Fruit fly (Drosophila melanogaster) whole organism, larva: Measurements from ENCODE around the gene CG18641.

Source experiments
- noc ChIP-seq: fragments of 200-800 bp; sonication (Bioruptor generic); optimal IDR thresholded peaks from 3 replicates; lab custom pipeline; 2019; ENCODE audit warnings: missing biosample characterization, mild to moderate bottlenecking, missing genetic modification characterization, moderate library complexity

CG18641 gene

DNA sequence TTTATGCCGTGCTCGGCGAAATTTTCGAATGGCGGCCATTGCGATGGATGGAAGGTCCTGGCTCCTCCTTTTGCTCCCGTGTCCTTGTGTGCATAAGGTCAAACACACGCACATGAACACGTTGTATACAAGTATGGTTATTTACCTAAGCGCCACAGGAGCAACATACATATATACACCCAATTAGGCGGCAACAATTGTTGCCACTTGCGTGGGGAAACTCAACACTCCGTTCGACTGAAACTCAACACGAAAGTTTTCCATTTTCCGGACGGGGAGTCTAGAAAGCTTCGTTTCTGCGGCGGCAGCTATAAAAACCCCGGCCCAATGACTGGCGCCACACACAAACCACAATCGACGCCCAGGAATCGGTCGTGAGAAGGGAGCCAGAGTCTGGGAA, 23.8 kb downstream of the CG18641 start, which contains the start of gene CG46448:
Gene CG46448, plus strand, starts transcription at position 340 of the 400 bp plus-strand sequence.
- no peak for TF ChIP-seq noc (tag; lab: Kevin White, UChicago)

DNA sequence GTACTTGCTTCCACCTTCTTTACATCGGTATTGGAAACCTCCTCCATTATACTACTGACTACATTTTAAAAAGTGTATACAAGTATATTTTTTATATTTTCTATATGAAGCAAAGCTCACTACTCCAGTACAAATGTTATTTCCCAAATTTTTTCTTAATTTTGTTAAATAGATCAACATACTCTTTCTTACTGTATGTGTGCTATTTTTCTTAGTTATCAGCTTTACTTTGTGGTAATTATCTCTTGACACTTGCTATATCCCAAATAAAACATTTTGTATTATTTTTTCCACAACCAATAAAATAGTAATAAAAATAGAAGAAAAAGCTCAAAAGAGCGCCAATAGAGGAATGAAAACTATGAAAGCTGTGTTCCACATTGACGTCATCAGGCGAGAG, 24.5 kb downstream of the CG18641 start, which contains the start of gene CG43750:
Gene CG43750, minus strand, starts transcription at position 101 of the 400 bp plus-strand sequence.
- TF ChIP-seq noc (tag; lab: Kevin White, UChicago), result no peak

DNA sequence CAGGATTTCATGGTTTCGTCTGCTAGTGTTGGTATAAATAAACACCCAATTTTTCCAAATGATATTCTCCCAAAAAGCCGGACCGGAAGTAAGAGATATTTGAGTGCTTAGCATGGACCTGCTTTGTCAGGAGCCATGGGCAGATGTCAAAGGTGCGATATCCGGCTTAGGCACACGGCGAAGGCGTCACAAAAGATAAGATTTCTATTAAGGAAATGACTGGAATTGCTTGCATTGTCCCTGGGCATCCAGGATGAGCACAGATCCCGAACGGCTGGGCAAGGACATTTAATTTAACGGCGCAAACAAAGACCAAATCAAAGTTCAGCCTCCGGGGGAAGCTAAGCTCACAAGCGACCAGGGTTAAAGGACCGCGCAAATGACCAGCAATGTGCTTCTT, 29.4 kb downstream of the CG18641 start, which contains the start of gene CG3557:
Gene CG3557, minus strand, starts transcription at position 101 of the 400 bp plus-strand sequence.
- no peak for TF ChIP-seq noc (tag; lab: Kevin White, UChicago)

DNA sequence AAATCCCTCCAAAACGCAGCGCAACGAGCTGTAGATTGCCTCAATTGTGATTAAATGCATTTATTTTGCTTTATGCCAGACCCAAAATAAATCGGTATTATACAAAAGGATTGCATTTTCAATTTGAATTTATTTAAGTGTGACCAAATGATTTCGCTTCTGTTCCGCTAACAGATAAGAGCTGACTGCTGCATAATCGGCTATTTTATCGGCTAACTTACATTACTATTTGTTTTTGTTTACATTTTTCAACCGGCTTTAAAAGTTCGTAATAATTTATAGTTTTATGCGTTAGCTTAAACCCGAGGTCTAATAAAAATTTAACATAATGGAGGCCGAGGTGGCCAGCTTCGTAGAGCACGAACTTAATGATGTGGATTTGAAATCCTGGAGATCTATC, 32.2 kb downstream of the CG18641 start, which contains the start of gene PIG-Wa:
Gene PIG-Wa, plus strand, starts transcription at position 232 of the 400 bp plus-strand sequence.
- no peak for TF ChIP-seq noc (tag; lab: Kevin White, UChicago)

DNA sequence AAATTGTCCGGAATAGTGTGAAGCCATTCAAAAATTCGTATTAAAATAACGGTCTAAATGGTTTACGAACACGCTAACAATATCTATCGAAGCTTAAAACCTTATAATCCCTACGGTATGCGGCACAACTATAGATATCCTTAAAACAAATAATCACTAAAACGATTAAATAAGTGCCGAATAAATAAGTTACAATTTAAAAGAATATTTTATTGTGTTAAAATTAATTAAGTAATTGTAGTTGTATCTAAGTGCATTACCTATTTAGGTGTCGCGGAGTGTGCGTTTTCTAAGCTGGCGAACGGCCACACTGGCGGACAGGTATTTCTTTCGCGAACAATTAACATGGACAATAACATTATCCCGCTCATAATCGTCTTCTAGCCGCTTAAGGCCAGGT, 34.3 kb downstream of the CG18641 start, which contains the start of gene Eogt:
Gene Eogt, plus strand, starts transcription at position 293 of the 400 bp plus-strand sequence.
- TF ChIP-seq noc (tag; lab: Kevin White, UChicago), result peak; percentile 69

DNA sequence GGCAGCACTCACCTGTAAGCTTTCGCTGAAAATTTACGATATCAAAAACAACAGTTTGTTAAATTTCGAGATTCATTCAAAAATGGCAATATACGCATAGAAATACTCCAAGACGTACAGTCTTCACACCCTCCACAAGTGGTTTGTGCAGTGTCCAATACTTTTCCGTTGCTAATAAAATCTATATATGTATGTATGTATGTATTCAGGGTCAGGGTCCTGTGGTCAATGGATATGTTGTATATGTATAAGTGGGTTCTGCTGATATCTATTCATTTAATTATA, 38.8 kb downstream of the CG18641 start:
- TF ChIP-seq noc (tag; lab: Kevin White, UChicago), result no peak

DNA sequence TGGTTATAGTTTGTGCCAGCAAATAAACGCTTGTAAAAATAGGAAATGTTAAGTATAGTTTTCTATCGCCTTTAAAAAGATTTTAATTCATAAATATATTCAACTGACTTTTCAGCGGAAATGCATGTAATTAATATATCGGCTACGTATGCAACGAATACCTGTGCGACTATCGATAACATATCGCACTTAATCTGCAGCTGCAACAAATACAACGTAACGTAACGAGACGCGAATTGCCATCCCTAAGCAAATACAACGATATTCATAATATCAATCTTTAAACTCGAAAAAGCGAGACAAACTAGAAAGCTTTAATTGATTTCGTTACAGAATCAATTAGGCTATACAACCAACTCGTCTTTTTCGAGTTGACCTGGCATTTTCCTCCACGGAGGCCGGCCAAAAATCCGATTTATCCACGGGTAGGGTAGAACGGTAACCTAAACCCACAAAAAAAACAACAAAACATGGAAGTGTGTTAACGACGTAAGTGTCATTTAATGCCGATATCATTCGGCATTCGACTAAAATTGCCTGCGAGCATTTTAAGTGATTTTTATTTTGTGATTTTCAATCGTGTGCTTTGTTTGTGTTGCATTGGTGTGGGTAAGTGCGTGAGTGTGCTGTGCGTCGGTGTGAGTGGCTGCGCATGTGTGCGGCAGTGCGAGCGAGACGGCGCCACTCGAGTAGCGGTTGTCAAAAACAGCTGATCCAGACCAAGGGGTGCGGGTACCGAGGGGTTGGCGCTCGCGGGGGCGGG, 39.3 kb downstream of the CG18641 start, which contains the start of gene Atxn7:
Gene Atxn7, plus strand, starts transcription at position 187 of the 763 bp plus-strand sequence.
- peak; percentile 2 for TF ChIP-seq noc (tag; lab: Kevin White, UChicago)

DNA sequence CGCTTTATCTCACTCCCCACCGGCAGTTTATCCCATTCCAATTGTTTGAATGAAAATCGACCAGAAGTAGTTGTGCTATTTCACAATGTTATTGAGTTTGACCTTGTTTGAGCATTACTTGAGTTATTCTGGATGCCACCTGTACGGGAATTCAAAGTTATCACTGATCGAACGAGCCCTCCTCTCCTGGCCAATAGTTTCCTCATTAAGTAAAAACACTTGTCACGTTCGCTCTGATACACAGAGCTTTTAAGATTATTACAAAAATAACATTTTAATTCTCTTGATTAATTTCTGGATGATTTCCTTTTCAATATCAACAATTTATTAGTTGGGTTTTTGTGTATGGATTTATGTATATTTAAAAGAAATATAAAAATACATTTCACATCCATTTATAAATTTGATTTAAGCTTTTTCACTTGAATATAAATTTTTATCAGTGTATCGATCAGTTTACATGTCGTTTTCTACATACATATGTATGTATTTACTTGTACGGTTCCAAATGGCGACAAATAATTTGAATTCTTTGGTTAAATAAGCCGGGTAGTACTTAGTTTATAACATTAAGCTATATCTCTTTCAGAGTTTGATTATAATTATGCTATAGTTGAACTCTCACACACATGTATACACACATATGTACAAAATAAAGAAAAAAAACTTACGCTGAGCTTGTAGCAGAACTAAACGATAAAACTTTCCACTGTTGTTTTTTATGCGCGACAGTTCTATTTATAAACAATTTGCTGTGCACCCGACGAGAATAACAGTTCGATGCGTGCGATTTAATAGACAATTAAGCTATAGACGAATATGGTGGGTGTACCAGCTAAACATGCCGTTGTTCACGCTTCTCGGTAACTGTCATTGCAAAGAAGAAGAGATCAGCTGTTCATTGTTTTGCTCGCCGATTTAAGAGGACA, 41.0 kb downstream of the CG18641 start, which contains the start of the genes CG3609 and CG15390:
Gene CG3609, minus strand, starts transcription at position 810 of the 929 bp plus-strand sequence.
Gene CG15390, plus strand, starts transcription at position 896 of the 929 bp plus-strand sequence.
- peak; percentile 76 for TF ChIP-seq noc (tag; lab: Kevin White, UChicago)

DNA sequence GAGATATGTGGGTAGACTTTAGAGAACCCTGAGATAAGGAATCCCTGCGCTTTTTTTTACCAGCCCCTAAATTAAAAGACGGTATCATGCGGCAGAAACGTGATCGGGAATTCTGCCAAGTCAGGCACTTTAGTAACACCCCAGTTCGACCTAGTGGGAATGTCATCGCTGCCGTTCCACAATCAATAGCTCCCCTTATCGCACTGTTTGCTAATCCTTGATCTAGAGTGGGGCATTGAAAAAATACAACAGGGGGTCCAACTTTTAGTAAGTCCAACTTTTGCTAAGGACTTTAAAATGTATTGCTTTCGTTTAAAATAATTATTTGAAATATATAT, 43.0 kb downstream of the CG18641 start:
- TF ChIP-seq noc (tag; lab: Kevin White, UChicago), result no peak

DNA sequence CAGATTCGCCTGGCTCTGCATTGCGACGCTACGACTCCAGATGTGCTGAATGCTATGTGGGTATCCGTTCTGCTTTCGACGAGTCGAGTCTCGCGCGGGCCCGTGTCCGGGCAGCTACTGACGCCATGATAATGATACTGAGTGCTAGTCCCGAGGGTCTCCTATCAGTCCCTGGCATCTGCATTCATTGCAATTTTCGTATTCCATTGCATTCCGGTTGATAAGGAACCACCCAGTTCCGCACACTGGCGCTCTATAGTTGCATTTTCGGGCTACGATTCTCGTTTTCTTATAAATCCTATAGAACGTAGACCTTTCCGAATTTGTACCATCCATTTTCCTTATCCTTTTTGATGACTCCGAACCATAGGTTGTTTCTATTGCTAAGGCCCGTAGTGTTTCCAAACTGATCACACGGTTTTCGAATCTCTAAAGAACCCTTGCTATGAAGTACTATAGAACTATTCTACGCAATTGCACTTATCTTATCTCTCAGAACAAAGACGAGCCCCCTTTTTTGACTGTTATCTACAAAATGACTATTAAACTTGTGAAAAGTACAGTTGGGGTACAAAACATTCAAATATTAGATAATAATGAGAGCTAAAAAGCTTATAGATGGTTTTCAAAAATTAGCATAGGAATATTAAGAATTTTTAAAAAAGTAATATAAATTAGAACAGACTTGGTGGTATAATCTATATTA, 43.6 kb downstream of the CG18641 start, which contains the start of gene CG3597:
Gene CG3597, minus strand, starts transcription at position 119 of the 706 bp plus-strand sequence.
- peak; percentile 46 for TF ChIP-seq noc (tag; lab: Kevin White, UChicago)

DNA sequence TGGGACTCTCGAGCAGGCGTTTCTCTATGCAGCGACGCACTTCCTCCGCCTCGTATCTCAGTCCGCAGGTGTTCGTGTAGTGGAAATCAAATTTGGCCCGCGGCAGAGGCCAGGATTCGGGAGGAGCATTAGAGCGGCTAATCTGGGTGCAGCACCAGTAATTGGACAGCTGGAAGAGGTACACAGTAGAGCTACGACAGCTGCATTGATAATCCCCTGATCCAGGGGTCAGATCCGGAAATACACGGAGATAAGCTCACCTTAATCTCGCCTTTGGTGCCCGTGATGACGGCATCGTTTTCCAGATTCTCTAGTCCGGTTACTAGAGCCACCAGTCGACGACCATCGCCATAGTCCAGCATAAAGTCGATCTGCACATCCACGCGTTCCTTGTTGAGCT, 44.8 kb downstream of the CG18641 start:
- no peak for TF ChIP-seq noc (tag; lab: Kevin White, UChicago)

DNA sequence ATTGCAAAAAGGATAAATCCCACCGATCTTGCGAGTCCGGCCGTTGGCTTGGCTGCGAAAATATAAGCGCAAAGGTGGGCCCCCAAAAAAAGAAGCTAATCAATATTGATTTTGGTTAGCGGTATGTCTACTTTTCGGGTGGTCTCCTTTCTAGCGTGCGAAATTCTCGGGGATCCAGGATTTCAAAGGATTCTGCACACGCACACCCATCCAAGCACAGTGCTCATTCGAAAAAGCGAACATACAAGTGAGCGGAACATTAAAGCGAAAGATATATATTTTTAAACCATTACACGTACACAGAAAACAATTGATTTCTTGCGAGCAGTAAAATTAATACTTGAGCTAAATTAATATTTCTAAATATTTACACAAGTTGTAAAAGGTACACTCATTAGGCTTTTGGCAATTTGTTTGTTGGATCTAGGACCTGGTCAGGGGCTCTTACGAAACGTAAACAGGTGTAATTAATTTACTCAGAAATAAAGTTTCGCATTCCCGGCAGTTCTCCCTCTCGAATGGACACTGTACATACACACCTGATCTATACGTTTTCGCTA, 49.4 kb downstream of the CG18641 start:
- no peak for TF ChIP-seq noc (tag; lab: Kevin White, UChicago)

DNA sequence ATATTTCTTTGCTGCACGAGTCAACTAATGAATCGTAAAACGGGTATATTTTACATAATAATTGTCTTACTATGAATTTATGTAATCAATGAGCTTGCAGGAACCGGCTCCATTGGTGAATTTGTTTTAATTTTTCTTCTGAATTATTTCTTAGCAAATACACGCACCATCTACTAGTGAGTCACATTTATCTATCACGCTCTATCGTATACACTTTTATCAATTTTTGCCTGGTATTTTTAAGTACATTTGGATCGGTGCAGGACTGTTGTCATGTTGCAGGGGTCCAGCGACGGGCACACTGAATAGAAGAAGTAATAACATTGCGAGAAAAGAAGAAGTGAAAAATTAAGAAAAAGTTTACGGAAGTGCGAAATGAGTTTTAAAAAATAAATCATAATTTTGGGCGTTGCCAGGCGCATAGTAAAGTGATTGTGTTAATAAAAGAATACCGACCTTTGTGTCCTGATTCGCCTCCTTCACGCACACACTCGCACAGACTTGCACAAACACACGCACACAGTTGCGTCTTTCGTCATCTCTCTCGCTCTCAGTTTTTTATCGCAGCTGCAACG, 50.0 kb downstream of the CG18641 start, which contains the start of the genes Rab5 and Axud1:
Gene Rab5, minus strand, starts transcription at position 197 of the 575 bp plus-strand sequence.
Gene Axud1, plus strand, starts transcription at position 269 of the 575 bp plus-strand sequence.
- no peak for TF ChIP-seq noc (tag; lab: Kevin White, UChicago)

DNA sequence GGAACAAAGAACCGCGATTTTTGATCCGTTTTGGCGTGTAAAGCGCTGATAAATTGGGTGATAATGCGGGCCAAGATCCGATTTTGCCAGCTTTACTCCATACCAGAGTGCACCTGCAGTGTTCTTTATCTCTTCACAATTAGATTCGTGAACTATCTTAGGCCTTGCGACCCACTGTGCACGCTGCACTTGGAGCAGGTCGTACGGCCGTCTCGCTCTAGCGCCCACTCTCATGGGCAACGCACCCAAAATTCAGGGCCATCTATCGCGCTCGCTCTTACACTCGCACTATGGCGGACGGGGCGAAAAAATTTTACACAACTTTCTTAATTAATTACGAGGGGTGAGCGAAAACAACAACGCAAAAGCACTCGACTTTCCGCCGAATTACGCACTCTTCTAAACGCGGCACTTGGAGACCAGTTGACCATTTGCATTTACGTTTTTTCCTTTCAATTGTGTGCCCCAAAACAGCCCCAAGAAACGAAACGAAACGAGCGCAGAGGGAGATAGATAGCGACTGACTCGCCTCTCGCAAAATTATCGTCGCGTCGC, 50.8 kb downstream of the CG18641 start:
- TF ChIP-seq noc (tag; lab: Kevin White, UChicago), result no peak
